Fruit fly (Drosophila melanogaster): Measurements from ENCODE around the gene CG14693.
A peak's percentile ranks its signal among the peaks of the same experiment; 100 is the strongest.

Gene CG14693

DNA sequence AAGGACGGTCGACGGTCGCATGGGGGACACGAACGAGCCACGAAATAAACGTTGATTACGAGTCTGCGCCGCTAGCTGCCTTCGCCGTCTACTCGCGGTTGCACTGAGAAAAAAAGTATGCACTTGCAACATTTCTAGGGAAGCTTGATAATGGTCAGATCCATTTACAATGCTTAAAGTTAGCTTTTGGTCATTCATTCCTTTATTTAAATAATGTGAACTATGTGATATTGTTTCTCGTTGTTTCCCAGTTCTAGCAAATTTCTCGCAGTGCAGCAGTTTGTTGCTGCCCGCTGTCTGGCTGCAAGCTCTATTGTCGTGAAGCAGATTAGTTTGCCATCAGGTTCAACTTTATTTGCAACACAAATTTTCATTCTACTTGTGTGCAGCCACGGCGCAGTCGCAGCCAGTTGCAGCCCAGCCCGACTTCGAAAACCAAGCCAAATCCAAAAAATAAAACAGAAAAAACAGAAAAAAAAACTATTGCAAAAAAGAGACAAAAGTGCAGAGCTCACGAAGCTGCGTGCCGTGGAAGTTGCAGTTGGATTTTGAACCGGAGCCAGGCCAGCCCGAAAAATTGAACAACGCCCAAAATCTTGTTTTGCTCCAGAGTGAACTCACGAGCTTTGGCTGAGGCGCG lies 17.8 kb upstream of the CG14693 start (continued):
- TF ChIP-seq gt (GFP tag; IDR thresholded peaks at IDR 0.05) = no peak
- no peak for TF ChIP-seq nerfin-2 (GFP tag; IDR thresholded peaks at IDR 0.05; ENCODE audit: partially characterized antibody)
- no peak for TF ChIP-seq CG34224 (GFP tag; IDR thresholded peaks at IDR 0.05; ENCODE audit: partially characterized antibody)
- TF ChIP-seq CG10959 (GFP tag; IDR thresholded peaks at IDR 0.05) = peak; percentile 9; the same call in 1 of the 2 replicates
- no peak for TF ChIP-seq CG9797 (GFP tag; optimal IDR thresholded peaks at IDR 0.05)
- TF ChIP-seq CG9727 (GFP tag; optimal IDR thresholded peaks at IDR 0.05) = peak; percentile 8
- 0 out of 3 replicates have a peak, but pooled peaks have one; percentile 40 for TF ChIP-seq dysf (GFP tag; IDR thresholded peaks at IDR 0.05)
- no peak for TF ChIP-seq CHES-1-like (GFP tag; optimal IDR thresholded peaks at IDR 0.05)
- TF ChIP-seq hkb (optimal IDR thresholded peaks at IDR 0.05) = no peak
- no peak for TF ChIP-seq hkb (GFP tag; IDR thresholded peaks at IDR 0.05)
- peak; percentile 3; the same call in 1 of the 2 replicates for TF ChIP-seq CG1024 (GFP tag; IDR thresholded peaks at IDR 0.05)
- TF ChIP-seq CG18011 (GFP tag; optimal IDR thresholded peaks at IDR 0.05) = no peak
- no peak for TF ChIP-seq Atf3 (GFP tag; optimal IDR thresholded peaks at IDR 0.05)
- no peak for TF ChIP-seq CG6683 (GFP tag; optimal IDR thresholded peaks at IDR 0.05)
- no peak for TF ChIP-seq CG6854 (GFP tag; optimal IDR thresholded peaks at IDR 0.05)
- TF ChIP-seq CG8290 (GFP tag; optimal IDR thresholded peaks at IDR 0.05) = no peak
- TF ChIP-seq CG8290 (tag; optimal IDR thresholded peaks at IDR 0.05) = no peak
- TF ChIP-seq chif (GFP tag; optimal IDR thresholded peaks at IDR 0.05) = peak in 1 of 2 experiments; percentile 10
- TF ChIP-seq Ada2b (GFP tag; IDR thresholded peaks at IDR 0.05) = 0 out of 2 replicates have a peak, but pooled peaks have one; percentile 14
- no peak for TF ChIP-seq CG7786 (GFP tag; optimal IDR thresholded peaks at IDR 0.05)
- no peak for TF ChIP-seq tx (GFP tag; optimal IDR thresholded peaks at IDR 0.05)
- TF ChIP-seq maf-S (GFP tag; optimal IDR thresholded peaks at IDR 0.05) = no peak
- TF ChIP-seq CG9437 (GFP tag; optimal IDR thresholded peaks at IDR 0.05) = no peak
- no peak for TF ChIP-seq CG8944 (GFP tag; optimal IDR thresholded peaks at IDR 0.05)
- TF ChIP-seq ap (GFP tag; IDR thresholded peaks at IDR 0.05) = no peak
- TF ChIP-seq Usf (GFP tag; optimal IDR thresholded peaks at IDR 0.05) = no peak
- TF ChIP-seq Nf-YA (GFP tag; IDR thresholded peaks at IDR 0.05) = no peak
- peak; percentile 27 for TF ChIP-seq CG10979 (tag; optimal IDR thresholded peaks at IDR 0.05)
- TF ChIP-seq dmrt11E (tag; optimal IDR thresholded peaks at IDR 0.05) = no peak
- TF ChIP-seq sc (optimal IDR thresholded peaks at IDR 0.05) = no peak
- TF ChIP-seq sc (GFP tag; optimal IDR thresholded peaks at IDR 0.05) = no peak
- no peak for TF ChIP-seq Scr (GFP tag; IDR thresholded peaks at IDR 0.05; ENCODE audit: partially characterized antibody)
- TF ChIP-seq gem (tag; optimal IDR thresholded peaks at IDR 0.05) = no peak
- TF ChIP-seq prd (optimal IDR thresholded peaks at IDR 0.05) = no peak
- TF ChIP-seq prd (GFP tag; IDR thresholded peaks at IDR 0.05) = peak; percentile 47; the same call in 2 of the 3 replicates
- TF ChIP-seq seq (GFP tag; IDR thresholded peaks at IDR 0.05) = no peak
- TF ChIP-seq phol (tag; optimal IDR thresholded peaks at IDR 0.05) = peak; percentile 35
- TF ChIP-seq kah (GFP tag; optimal IDR thresholded peaks at IDR 0.05) = no peak
- peak; percentile 56 for TF ChIP-seq sisA (GFP tag; IDR thresholded peaks at IDR 0.05)
- no peak for TF ChIP-seq CG18619 (GFP tag; optimal IDR thresholded peaks at IDR 0.05)
- no peak for TF ChIP-seq Neu2 (GFP tag; optimal IDR thresholded peaks at IDR 0.05; ENCODE audit: borderline replicate concordance)
- no peak for TF ChIP-seq CG2889 (GFP tag; IDR thresholded peaks at IDR 0.05)
- no peak for TF ChIP-seq PHDP (tag; optimal IDR thresholded peaks at IDR 0.05)
- peak; percentile 79 for TF ChIP-seq nom (GFP tag; optimal IDR thresholded peaks at IDR 0.05)
- TF ChIP-seq bsh (GFP tag; optimal IDR thresholded peaks at IDR 0.05) = peak in 1 of 2 experiments; percentile 67
- peak; percentile 96 for TF ChIP-seq Drgx (GFP tag; IDR thresholded peaks at IDR 0.05)
- TF ChIP-seq CG1529 (GFP tag; optimal IDR thresholded peaks at IDR 0.05) = no peak
- TF ChIP-seq chn (GFP tag; optimal IDR thresholded peaks at IDR 0.05) = no peak
- peak; percentile 8 for TF ChIP-seq CG17359 (tag; optimal IDR thresholded peaks at IDR 0.05)
- TF ChIP-seq Gsc (GFP tag; IDR thresholded peaks at IDR 0.05) = peak; percentile 9; the same call in 1 of the 2 replicates
- TF ChIP-seq CG3995 (GFP tag; optimal IDR thresholded peaks at IDR 0.05) = no peak
